Worm (Caenorhabditis elegans) whole organism, mixed stage, embryonic: ENCODE measurements around the gene T04B8.1.

Source experiments
- M03D4.4 ChIP-seq: sonication (generic microtip); optimal IDR thresholded peaks from 2 replicates; lab custom pipeline; 2017; ENCODE audit warnings: mild to moderate bottlenecking, missing genetic modification characterization, missing compliant biosample characterization
- bed-3 ChIP-seq: fragments of 200-800 bp; sonication (Bioruptor generic); optimal IDR thresholded peaks from 3 replicates; lab custom pipeline; 2018; ENCODE audit warnings: mild to moderate bottlenecking, missing genetic modification characterization, moderate library complexity, missing compliant biosample characterization
- ceh-39 ChIP-seq: fragments of 150-350 bp; optimal IDR thresholded peaks from 2 replicates; lab custom pipeline; 2014; ENCODE audit warnings: missing biosample characterization, missing genetic modification characterization
- ceh-43 ChIP-seq: fragments of 200-800 bp; sonication (Bioruptor generic); optimal IDR thresholded peaks from 2 replicates; lab custom pipeline; 2018; ENCODE audit warnings: mild to moderate bottlenecking, missing genetic modification characterization, moderate library complexity, missing compliant biosample characterization
- ceh-83 ChIP-seq: fragments of 200-800 bp; sonication (Bioruptor generic); optimal IDR thresholded peaks from 2 replicates; lab custom pipeline; 2018; ENCODE audit warnings: mild to moderate bottlenecking, missing genetic modification characterization, missing compliant biosample characterization
- ces-1 ChIP-seq: fragments of 150-350 bp; optimal IDR thresholded peaks from 2 replicates; lab custom pipeline; 2014; ENCODE audit warnings: missing biosample characterization, missing genetic modification reagents, missing genetic modification characterization
- cnd-1 ChIP-seq: fragments of 200-800 bp; sonication (Bioruptor generic); optimal IDR thresholded peaks from 2 replicates; lab custom pipeline; 2018; ENCODE audit warnings: mild to moderate bottlenecking, missing genetic modification characterization, missing compliant biosample characterization
- drap-1 ChIP-seq: fragments of 200-800 bp; sonication (Bioruptor generic); optimal IDR thresholded peaks from 3 replicates; lab custom pipeline; 2018; ENCODE audit warnings: mild to moderate bottlenecking, missing genetic modification characterization, missing compliant biosample characterization
- elt-1 ChIP-seq: sonication (generic microtip); optimal IDR thresholded peaks from 2 replicates; lab custom pipeline; 2017; ENCODE audit warnings: missing genetic modification characterization, mild to moderate bottlenecking, missing compliant biosample characterization, antibody characterized with exemption, moderate library complexity, borderline replicate concordance; ENCODE audit not compliant: insufficient read depth
- elt-3 ChIP-seq: fragments of 150-350 bp; optimal IDR thresholded peaks from 2 replicates; lab custom pipeline; 2014; ENCODE audit warnings: missing biosample characterization, missing genetic modification characterization
- flh-1 ChIP-seq: fragments of 200-800 bp; sonication (Bioruptor generic); optimal IDR thresholded peaks from 2 replicates; lab custom pipeline; 2018; ENCODE audit warnings: mild to moderate bottlenecking, missing genetic modification characterization, moderate library complexity, missing compliant biosample characterization
- ham-2 ChIP-seq: fragments of 200-800 bp; sonication (Bioruptor generic); optimal IDR thresholded peaks from 2 replicates; lab custom pipeline; 2018; ENCODE audit warnings: mild to moderate bottlenecking, missing genetic modification characterization, missing compliant biosample characterization
- hlh-1 ChIP-seq: fragments of 150-350 bp; optimal IDR thresholded peaks from 2 replicates; lab custom pipeline; 2014; ENCODE audit warnings: missing biosample characterization, missing genetic modification reagents, missing genetic modification characterization
- lin-13 ChIP-seq: fragments of 150-350 bp; optimal IDR thresholded peaks from 2 replicates; lab custom pipeline; 2014; ENCODE audit warnings: missing biosample characterization, missing genetic modification characterization
- lin-32 ChIP-seq: fragments of 200-800 bp; sonication (Bioruptor generic); optimal IDR thresholded peaks from 2 replicates; lab custom pipeline; 2018; ENCODE audit warnings: mild to moderate bottlenecking, missing genetic modification characterization, missing compliant biosample characterization
- lsy-2 ChIP-seq: fragments of 150-350 bp; optimal IDR thresholded peaks from 2 replicates; lab custom pipeline; 2014; ENCODE audit warnings: missing biosample characterization, missing genetic modification characterization
- mab-5 ChIP-seq: fragments of 150-350 bp; optimal IDR thresholded peaks from 2 replicates; lab custom pipeline; 2014; ENCODE audit warnings: missing biosample characterization, missing genetic modification characterization
- mep-1 ChIP-seq: fragments of 150-350 bp; optimal IDR thresholded peaks from 2 replicates; lab custom pipeline; 2017; ENCODE audit warnings: missing biosample characterization, missing genetic modification reagents, missing genetic modification characterization, inconsistent platforms
- mls-2 ChIP-seq: sonication (generic microtip); optimal IDR thresholded peaks from 2 replicates; lab custom pipeline; 2016; ENCODE audit warnings: mild to moderate bottlenecking, missing genetic modification characterization, moderate library complexity, missing compliant biosample characterization
- nhr-12 ChIP-seq: fragments of 150-350 bp; optimal IDR thresholded peaks from 2 replicates; lab custom pipeline; 2014; ENCODE audit warnings: missing biosample characterization, missing genetic modification characterization
- nhr-2 ChIP-seq: fragments of 150-350 bp; optimal IDR thresholded peaks from 2 replicates; lab custom pipeline; 2014; ENCODE audit warnings: missing biosample characterization, missing genetic modification characterization
- nhr-28 ChIP-seq: fragments of 150-350 bp; optimal IDR thresholded peaks from 2 replicates; lab custom pipeline; 2014; ENCODE audit warnings: missing biosample characterization, missing genetic modification characterization
- nhr-76 ChIP-seq: sonication (generic microtip); optimal IDR thresholded peaks from 2 replicates; lab custom pipeline; 2017; ENCODE audit warnings: missing biosample characterization, missing genetic modification characterization
- pha-4 ChIP-seq: fragments of 150-350 bp; optimal IDR thresholded peaks from 2 replicates; lab custom pipeline; 2018; ENCODE audit warnings: missing biosample characterization, missing genetic modification reagents, missing genetic modification characterization
- sem-2 ChIP-seq: fragments of 200-800 bp; sonication (Bioruptor generic); optimal IDR thresholded peaks from 2 replicates; lab custom pipeline; 2018; ENCODE audit warnings: mild to moderate bottlenecking, missing genetic modification characterization, missing compliant biosample characterization
- snpc-4 ChIP-seq: fragments of 150-350 bp; optimal IDR thresholded peaks from 2 replicates; lab custom pipeline; 2014; ENCODE audit warnings: missing biosample characterization, missing genetic modification characterization
- sptf-1 ChIP-seq: sonication (generic microtip); optimal IDR thresholded peaks from 2 replicates; lab custom pipeline; 2017; ENCODE audit warnings: mild to moderate bottlenecking, missing genetic modification characterization, moderate library complexity, missing compliant biosample characterization
- tbx-8 ChIP-seq: fragments of 200-800 bp; sonication (Bioruptor generic); optimal IDR thresholded peaks from 2 replicates; lab custom pipeline; 2018; ENCODE audit warnings: mild to moderate bottlenecking, missing genetic modification characterization, moderate library complexity, missing compliant biosample characterization
- unc-120 ChIP-seq: sonication (generic microtip); optimal IDR thresholded peaks from 2 replicates; lab custom pipeline; 2017; ENCODE audit warnings: missing genetic modification characterization, missing compliant biosample characterization; ENCODE audit not compliant: poor library complexity, severe bottlenecking
- unc-39 ChIP-seq: fragments of 150-350 bp; optimal IDR thresholded peaks from 2 replicates; lab custom pipeline; 2014; ENCODE audit warnings: missing biosample characterization, missing genetic modification characterization
- unc-62 ChIP-seq: fragments of 150-350 bp; optimal IDR thresholded peaks from 2 replicates; lab custom pipeline; 2014; ENCODE audit warnings: missing biosample characterization, missing genetic modification reagents, missing genetic modification characterization
- zip-8 ChIP-seq: fragments of 150-350 bp; optimal IDR thresholded peaks from 2 replicates; lab custom pipeline; 2014; ENCODE audit warnings: missing biosample characterization, missing genetic modification characterization
- ztf-11 ChIP-seq: fragments of 150-350 bp; optimal IDR thresholded peaks from 2 replicates; lab custom pipeline; 2014; ENCODE audit warnings: missing biosample characterization, missing genetic modification characterization

Gene T04B8.1

DNA sequence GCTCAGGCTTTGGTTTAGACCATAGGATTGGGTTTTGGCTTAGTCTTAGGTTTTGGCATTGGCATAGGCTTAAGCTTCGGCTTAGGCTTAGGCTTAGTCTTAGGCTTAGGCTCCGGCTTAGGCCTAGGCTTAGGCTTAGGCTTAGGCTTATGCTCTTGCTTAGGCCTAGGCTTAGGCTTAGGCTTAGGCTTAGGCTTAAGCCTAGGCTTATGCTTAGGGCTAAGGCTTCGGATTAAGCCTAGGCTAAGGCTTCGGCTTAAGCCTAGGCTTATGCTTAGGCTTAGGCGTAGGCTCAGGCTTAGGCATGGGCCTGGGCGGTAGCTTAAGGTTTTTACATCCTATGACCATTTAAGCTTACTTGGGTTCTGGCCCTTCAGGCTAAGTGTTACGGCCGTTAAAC is 17.2 kb downstream of the T04B8.1 start:
- TF ChIP-seq drap-1 = no peak
- peak; percentile 35 for TF ChIP-seq ham-2 (GFP tag; lab: Kevin White, UChicago)

DNA sequence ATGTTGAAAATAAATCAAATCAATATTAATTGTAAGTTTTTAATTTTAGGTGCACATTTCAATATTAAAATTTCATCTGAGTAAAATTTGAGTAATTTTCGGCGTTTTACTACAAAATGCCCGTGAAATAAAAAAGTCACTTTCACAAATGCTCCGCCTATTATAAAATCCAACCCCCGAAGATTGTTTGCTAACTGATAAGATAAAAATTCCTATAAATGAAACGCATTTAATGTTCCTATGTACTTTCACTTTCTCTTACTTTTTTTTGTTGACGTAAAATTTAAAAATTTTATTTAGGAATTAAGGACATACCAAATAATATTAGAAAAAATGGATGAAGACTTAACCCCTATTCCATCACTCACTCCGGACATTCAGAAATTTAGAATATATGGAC is 24.3 kb downstream of the T04B8.1 start, which contains the start of gene sdz-24:
sdz-24 (plus strand) TSS at position 301 of the 400 bp plus-strand sequence.
- TF ChIP-seq ceh-39 (tag; lab: Kevin White, UChicago) (no peak), sem-2 (no peak), unc-120 (tag; lab: Kevin White, UChicago) (no peak), sptf-1 (no peak), ces-1 (GFP tag; lab: Kevin White, UChicago) (no peak), elt-1 (tag; lab: Kevin White, UChicago) (no peak), unc-39 (tag; lab: Kevin White, UChicago) (no peak), drap-1 (no peak), nhr-2 (tag; lab: Kevin White, UChicago) (no peak), ceh-43 (GFP tag; lab: Kevin White, UChicago) (no peak), bed-3 (GFP tag; lab: Kevin White, UChicago) (no peak), unc-62 (GFP tag; lab: Kevin White, UChicago) (no peak), tbx-8 (no peak)

DNA sequence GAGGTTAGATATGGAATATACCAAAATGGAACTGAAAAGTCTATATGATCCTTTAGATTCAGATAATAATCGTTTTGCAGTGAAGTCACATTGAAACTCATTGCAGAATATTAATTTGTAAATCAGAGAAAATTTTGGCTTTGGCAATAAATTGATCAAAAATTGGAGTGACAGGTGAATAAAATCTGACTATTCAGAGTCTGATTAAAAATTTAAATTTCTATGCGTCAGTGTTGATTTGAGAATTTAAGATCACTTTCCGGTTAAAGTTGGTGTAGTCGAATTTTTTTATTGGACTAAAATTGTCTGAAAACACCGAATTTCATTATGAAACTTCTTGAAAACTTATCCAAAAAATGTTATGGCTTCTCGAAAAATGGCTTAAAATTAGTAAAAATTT is 27.6 kb downstream of the T04B8.1 start, which contains the start of gene sri-45:
sri-45 (minus strand) TSS at position 101 of the 400 bp plus-strand sequence.
- TF ChIP-seq lsy-2 (tag; lab: Kevin White, UChicago) (no peak), tbx-8 (no peak), lin-32 (GFP tag; lab: Kevin White, UChicago) (no peak), mab-5 (tag; lab: Kevin White, UChicago) (no peak), ztf-11 (tag; lab: Kevin White, UChicago) (no peak), cnd-1 (tag; lab: Kevin White, UChicago) (no peak), snpc-4 (tag; lab: Kevin White, UChicago) (no peak), ceh-83 (GFP tag; lab: Kevin White, UChicago) (no peak), mls-2 (no peak), sem-2 (no peak), sptf-1 (no peak), bed-3 (GFP tag; lab: Kevin White, UChicago) (no peak), ceh-39 (tag; lab: Kevin White, UChicago) (no peak), nhr-76 (no peak)

DNA sequence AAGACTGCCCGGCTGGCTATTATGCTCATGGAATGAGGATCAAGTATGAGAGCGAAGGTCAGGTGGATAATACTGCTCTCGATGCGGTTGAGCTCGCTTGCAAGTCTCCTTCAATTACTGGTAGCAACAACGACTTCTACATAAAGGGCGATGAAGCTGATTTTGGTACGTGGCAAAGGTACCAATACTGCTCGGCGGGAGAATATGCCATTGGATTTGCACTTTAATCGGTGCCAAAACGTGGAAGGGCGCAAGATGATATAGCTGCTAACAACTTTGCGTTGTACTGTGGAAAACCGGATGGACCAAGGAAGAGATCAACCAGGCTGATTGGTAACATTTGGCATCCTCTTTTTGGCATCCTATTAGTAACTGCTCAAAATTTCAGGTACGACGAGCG is 33.8 kb downstream of the T04B8.1 start:
- TF ChIP-seq nhr-2 (tag; lab: Kevin White, UChicago) (no peak), mep-1 (tag; lab: Kevin White, UChicago) (no peak), nhr-28 (no peak), drap-1 (no peak), unc-120 (tag; lab: Kevin White, UChicago) (no peak), sptf-1 (no peak), lin-13 (tag; lab: Kevin White, UChicago) (no peak), zip-8 (no peak), ceh-43 (GFP tag; lab: Kevin White, UChicago) (no peak), ces-1 (GFP tag; lab: Kevin White, UChicago) (no peak), ceh-83 (GFP tag; lab: Kevin White, UChicago) (no peak), unc-39 (tag; lab: Kevin White, UChicago) (no peak), nhr-76 (no peak), pha-4 (tag; lab: Kevin White, UChicago) (no peak), nhr-12 (tag; lab: Kevin White, UChicago) (no peak), M03D4.4 (tag; lab: Kevin White, UChicago) (no peak), bed-3 (GFP tag; lab: Kevin White, UChicago) (no peak), elt-3 (no peak)

DNA sequence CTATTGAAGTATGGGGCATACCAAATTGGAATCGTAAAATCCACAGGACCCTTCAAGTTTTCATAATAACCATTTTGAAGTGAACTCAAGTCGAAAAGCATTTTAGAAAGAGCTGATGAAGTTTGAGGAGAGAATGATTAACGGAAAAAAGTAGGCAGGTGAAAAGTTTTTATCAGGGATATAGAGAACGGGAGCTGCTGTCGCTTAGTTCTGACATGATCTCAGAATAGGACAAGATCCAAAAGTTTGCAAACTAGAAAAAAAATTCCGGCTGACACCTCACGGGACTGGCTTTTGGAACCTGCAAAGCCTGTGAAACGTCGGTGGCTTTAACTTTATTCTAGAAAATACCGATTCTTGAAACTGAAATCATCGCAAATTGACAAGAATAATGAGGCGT is 36.9 kb downstream of the T04B8.1 start, which contains the start of gene sri-46:
sri-46 (minus strand) TSS at position 101 of the 400 bp plus-strand sequence.
- no peak for TF ChIP-seq sem-2
- no peak for TF ChIP-seq ham-2 (GFP tag; lab: Kevin White, UChicago)
- no peak for TF ChIP-seq mls-2
- no peak for TF ChIP-seq ceh-83 (GFP tag; lab: Kevin White, UChicago)
- TF ChIP-seq sptf-1 = no peak
- TF ChIP-seq nhr-2 (tag; lab: Kevin White, UChicago) = no peak
- TF ChIP-seq elt-3 = no peak
- TF ChIP-seq hlh-1 (tag; lab: Kevin White, UChicago) = no peak
- no peak for TF ChIP-seq nhr-28
- no peak for TF ChIP-seq lsy-2 (tag; lab: Kevin White, UChicago)
- TF ChIP-seq cnd-1 (tag; lab: Kevin White, UChicago) = no peak
- no peak for TF ChIP-seq unc-39 (tag; lab: Kevin White, UChicago)
- no peak for TF ChIP-seq mep-1 (tag; lab: Kevin White, UChicago)
- TF ChIP-seq elt-1 (tag; lab: Kevin White, UChicago) = no peak
- no peak for TF ChIP-seq ceh-43 (GFP tag; lab: Kevin White, UChicago)
- no peak for TF ChIP-seq mab-5 (tag; lab: Kevin White, UChicago)
- TF ChIP-seq nhr-12 (tag; lab: Kevin White, UChicago) = no peak
- TF ChIP-seq flh-1 (GFP tag; lab: Kevin White, UChicago) = no peak
- no peak for TF ChIP-seq lin-13 (tag; lab: Kevin White, UChicago)
